Worm (Caenorhabditis elegans) whole organism, midembryonic: ENCODE measurements around the gene F22E5.8.
"Not testable (repeated sequence)": the region's sequence is repeated elsewhere in the genome, so short reads cannot be mapped to it uniquely, and the experiment has no call there.

Experiments used
- T22C8.4 ChIP-seq: fragments of 200-800 bp; sonication (Bioruptor generic); IDR thresholded peaks from 2 replicates; pipeline ENCODE4 v1.3.6; 2022; ENCODE audit warnings: missing genetic modification characterization, missing compliant biosample characterization
- cog-1 ChIP-seq: sonication (generic microtip); optimal IDR thresholded peaks from 2 replicates; lab custom pipeline; 2016; ENCODE audit warnings: missing genetic modification characterization, missing compliant biosample characterization
- flt-1 ChIP-seq: fragments of 200-800 bp; sonication (Bioruptor generic); IDR thresholded peaks from 2 replicates; pipeline ENCODE4 v1.3.6; 2022; ENCODE audit warnings: missing genetic modification characterization, missing compliant biosample characterization
- klf-2 ChIP-seq: fragments of 200-800 bp; sonication (Bioruptor generic); conservative IDR thresholded peaks from 2 replicates; pipeline ENCODE4 v1.3.6; 2022; ENCODE audit warnings: missing genetic modification reagents, missing genetic modification characterization, missing compliant biosample characterization
- med-1 ChIP-seq: sonication (generic microtip); optimal IDR thresholded peaks from 2 replicates; lab custom pipeline; 2017; ENCODE audit warnings: missing genetic modification characterization, mild to moderate bottlenecking, missing compliant biosample characterization, antibody characterized with exemption, missing genetic modification reagents; ENCODE audit not compliant: insufficient read depth
- ref-1 ChIP-seq: fragments of 200-800 bp; sonication (Bioruptor generic); conservative IDR thresholded peaks from 2 replicates; pipeline ENCODE4 v1.3.6; 2022; ENCODE audit warnings: missing genetic modification reagents, missing genetic modification characterization, missing compliant biosample characterization
- tab-1 ChIP-seq: fragments of 200-800 bp; sonication (Bioruptor generic); IDR thresholded peaks from 2 replicates; pipeline ENCODE4 v1.3.6; 2022; ENCODE audit warnings: missing genetic modification characterization, missing compliant biosample characterization
- ztf-23 ChIP-seq: fragments of 200-800 bp; sonication (Bioruptor generic); IDR thresholded peaks from 2 replicates; pipeline ENCODE4 v1.3.6; 2022; ENCODE audit warnings: missing genetic modification reagents, missing genetic modification characterization, missing compliant biosample characterization
- ztf-29 ChIP-seq: fragments of 200-800 bp; sonication (Bioruptor generic); IDR thresholded peaks from 2 replicates; pipeline ENCODE4 v1.3.6; 2022; ENCODE audit warnings: missing genetic modification reagents, missing genetic modification characterization, missing compliant biosample characterization

Gene F22E5.8

DNA sequence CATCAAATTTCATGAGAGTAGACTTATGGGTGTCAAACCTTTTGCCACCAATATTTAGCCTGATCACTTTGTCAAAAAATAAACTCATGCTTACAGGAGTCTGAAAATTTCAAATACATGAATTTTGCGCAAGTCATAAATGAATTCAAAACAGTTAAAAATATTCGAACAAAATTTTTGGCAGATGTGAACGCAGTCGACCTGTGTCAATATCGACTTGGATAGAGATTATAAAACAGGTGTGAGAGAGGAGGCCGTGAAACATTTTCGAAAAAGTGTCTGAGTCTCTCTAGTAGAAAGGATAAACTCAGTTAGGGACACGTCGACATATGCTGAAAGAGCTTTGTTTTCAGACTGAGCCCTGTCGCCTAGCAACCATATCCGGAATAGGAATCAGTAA is 6.9 kb downstream of the F22E5.8 start, which contains the start of gene F22E5.12:
Gene F22E5.12 (minus strand): TSS at position 101 of the 400 bp plus-strand sequence.
- TF ChIP-seq ref-1, flt-1, ztf-23 (GFP tag; lab: Robert Waterston, UW): not testable (repeated sequence)

DNA sequence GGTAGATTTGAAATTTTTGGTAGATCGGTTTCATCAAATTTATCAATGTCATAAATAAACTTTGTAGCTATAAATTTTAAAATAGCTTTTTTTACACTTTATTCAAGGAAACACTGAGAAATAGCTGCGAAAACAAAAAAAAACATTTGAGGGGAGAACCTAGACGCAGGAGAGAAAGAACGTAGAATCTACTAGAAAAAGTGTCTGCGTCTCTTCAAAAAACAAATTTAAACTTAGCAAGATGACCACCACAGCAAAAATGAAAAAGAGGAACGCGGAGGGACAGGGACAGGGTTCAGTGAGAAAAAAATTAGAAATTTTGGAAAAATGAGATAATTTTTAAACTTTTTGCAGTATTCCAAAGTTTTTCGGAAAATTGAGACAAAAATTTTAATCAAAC is 9.2 kb downstream of the F22E5.8 start:
- TF ChIP-seq ref-1 (GFP tag; lab: Robert Waterston, UW) (no peak), flt-1 (GFP tag; lab: Robert Waterston, UW) (no peak), ztf-29 (no peak), ztf-23 (GFP tag; lab: Robert Waterston, UW) (no peak), T22C8.4 (GFP tag; lab: Robert Waterston, UW) (no peak), med-1 (GFP tag; lab: Kevin White, UChicago) (no peak), klf-2 (GFP tag; lab: Robert Waterston, UW) (no peak), tab-1 (no peak), cog-1 (no peak)

DNA sequence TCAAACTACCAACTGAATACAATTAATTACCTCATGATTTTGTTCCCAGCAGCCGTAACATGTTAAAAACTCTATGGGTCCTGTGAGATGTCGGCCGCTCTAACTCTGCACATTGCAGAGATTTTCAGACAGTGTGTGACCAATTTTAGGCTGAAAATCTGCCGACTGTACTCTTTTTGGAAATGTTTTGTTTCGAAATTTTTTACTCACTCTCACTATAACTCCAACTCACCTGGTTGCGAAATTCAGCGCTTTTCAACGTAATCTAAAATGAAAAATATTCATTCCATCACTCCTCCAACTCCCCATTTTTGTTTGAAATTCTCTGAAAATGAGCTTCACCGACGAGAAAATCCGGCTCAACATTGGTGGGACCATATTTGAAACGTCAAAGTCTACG is 9.7 kb downstream of the F22E5.8 start, which contains the start of the genes F22E5.13 and F22E5.6:
Gene F22E5.13 (minus strand): TSS at position 101 of the 400 bp plus-strand sequence.
Gene F22E5.6 (plus strand): TSS at position 297 of the 400 bp plus-strand sequence.
- TF ChIP-seq med-1 (GFP tag; lab: Kevin White, UChicago): no peak
- no peak for TF ChIP-seq flt-1 (GFP tag; lab: Robert Waterston, UW)
- TF ChIP-seq tab-1: no peak
- no peak for TF ChIP-seq ref-1 (GFP tag; lab: Robert Waterston, UW)
- TF ChIP-seq cog-1: no peak
- no peak for TF ChIP-seq ztf-29
- no peak for TF ChIP-seq T22C8.4 (GFP tag; lab: Robert Waterston, UW)
- TF ChIP-seq klf-2 (GFP tag; lab: Robert Waterston, UW): no peak
- no peak for TF ChIP-seq ztf-23 (GFP tag; lab: Robert Waterston, UW)

DNA sequence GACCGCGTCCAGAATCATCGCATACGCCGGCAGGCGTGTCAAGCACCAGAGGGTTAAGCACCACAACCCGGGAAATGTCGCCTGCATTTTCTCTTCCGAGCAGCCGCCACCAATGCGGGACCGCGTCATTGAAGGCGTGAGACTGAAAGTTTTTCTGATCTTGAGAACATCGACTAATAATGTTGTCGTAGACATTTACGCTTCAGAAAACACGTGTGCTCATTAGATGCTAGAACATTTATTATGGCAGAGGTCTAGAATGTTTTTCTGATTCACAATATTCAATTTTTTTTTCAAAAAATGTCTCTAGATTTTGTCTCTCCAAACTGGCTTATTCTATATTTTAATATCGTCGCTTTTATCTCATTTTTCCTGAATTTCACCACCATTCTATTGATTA is 16.8 kb downstream of the F22E5.8 start, which contains the start of gene sri-47:
Gene sri-47 (plus strand): TSS at position 301 of the 400 bp plus-strand sequence.
- TF ChIP-seq ztf-29 (no peak), flt-1 (GFP tag; lab: Robert Waterston, UW) (no peak), klf-2 (GFP tag; lab: Robert Waterston, UW) (no peak), T22C8.4 (GFP tag; lab: Robert Waterston, UW) (no peak), cog-1 (no peak), ref-1 (GFP tag; lab: Robert Waterston, UW) (no peak), tab-1 (no peak)

DNA sequence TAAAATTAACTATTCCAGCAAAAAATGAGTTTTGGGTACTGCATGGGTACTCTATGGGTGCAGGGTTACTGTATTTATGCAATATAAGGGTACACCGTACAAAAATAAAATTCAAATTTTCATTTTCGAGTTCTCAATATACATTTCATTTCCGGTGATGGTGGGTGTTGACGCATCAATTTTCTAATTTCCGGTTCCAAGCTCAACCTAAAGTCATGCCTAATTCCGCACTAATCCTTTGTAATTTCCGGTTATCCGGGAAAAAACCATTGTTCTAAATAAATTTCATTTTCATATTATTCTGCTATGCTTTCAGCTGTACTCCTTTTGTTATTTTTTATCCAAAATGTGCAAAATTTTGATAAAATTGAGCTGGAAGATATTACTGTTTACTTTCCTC is 19.5 kb downstream of the F22E5.8 start, which contains the start of gene gcy-21:
Gene gcy-21 (plus strand): TSS at position 301 of the 400 bp plus-strand sequence.
- no peak for TF ChIP-seq med-1 (GFP tag; lab: Kevin White, UChicago)

DNA sequence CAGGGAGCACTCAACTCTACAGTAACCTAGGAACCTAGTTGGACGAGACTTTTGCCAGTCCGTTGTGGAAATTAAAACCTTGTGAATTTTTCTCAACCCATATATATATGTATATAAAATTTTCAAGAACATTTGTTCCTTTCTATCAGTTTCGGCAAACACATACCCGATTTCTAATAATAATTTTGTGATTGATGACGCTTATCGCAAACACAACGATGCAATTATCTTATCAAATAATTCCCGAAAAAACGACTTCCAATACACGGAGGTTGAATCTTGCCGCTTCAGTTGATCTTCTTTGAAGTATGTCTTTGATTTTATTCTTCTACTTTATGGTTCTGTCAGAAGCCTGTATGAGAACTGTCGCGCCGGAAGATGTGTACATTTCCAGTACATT is 25.2 kb downstream of the F22E5.8 start, which contains the start of gene F22E5.2:
Gene F22E5.2 (plus strand): TSS at position 301 of the 400 bp plus-strand sequence.
- TF ChIP-seq cog-1; T22C8.4 (GFP tag; lab: Robert Waterston, UW); ztf-23 (GFP tag; lab: Robert Waterston, UW): not testable (repeated sequence)

DNA sequence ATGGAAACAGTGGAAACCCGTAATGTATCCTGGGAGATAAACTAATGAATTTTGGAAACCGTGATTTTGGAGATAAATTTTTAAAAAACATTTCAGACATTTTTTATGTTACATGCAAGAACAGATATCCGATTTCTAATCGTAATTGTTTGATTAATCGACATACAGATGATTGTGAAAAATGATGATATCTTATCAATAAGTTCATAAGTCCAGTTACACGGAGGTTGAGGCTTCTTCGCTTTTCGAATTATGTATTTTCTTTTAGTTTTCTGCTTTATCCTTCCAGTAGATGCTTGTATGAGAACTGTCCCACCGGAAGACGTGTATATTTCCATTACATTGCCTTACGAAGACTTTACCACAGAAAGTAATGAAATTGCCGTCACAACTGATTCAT is 25.8 kb downstream of the F22E5.8 start, which contains the start of gene F22E5.22:
Gene F22E5.22 (plus strand): TSS at position 301 of the 400 bp plus-strand sequence.
- TF ChIP-seq T22C8.4 (GFP tag; lab: Robert Waterston, UW): no peak
- no peak for TF ChIP-seq klf-2 (GFP tag; lab: Robert Waterston, UW)
- no peak for TF ChIP-seq ztf-29
- no peak for TF ChIP-seq flt-1 (GFP tag; lab: Robert Waterston, UW)
- no peak for TF ChIP-seq med-1 (GFP tag; lab: Kevin White, UChicago)
- TF ChIP-seq cog-1: no peak
- TF ChIP-seq ref-1 (GFP tag; lab: Robert Waterston, UW): no peak
- no peak for TF ChIP-seq tab-1
- no peak for TF ChIP-seq ztf-23 (GFP tag; lab: Robert Waterston, UW)

DNA sequence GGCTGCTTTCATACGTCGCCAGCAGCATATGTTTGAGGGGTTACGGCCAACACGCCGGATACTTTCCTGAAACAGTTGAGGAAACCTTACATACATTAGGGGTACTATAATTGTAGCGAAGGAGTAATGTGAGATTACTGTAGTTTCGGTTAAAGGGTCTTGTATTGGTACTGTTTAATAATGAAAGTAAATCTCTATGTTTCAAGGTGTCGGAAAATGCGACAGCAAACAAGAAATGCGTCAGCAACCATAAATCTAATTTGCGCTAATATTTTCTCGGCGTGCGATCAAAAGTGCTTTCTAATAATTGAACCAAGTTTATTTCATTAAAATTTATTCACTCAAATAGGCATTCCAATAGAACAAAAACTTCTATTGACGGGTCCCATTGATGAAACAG is 32.5 kb downstream of the F22E5.8 start, which contains the start of gene sri-57:
Gene sri-57 (minus strand): TSS at position 101 of the 400 bp plus-strand sequence.
- TF ChIP-seq T22C8.4, ref-1, ztf-23 (GFP tag; lab: Robert Waterston, UW): not testable (repeated sequence)

DNA sequence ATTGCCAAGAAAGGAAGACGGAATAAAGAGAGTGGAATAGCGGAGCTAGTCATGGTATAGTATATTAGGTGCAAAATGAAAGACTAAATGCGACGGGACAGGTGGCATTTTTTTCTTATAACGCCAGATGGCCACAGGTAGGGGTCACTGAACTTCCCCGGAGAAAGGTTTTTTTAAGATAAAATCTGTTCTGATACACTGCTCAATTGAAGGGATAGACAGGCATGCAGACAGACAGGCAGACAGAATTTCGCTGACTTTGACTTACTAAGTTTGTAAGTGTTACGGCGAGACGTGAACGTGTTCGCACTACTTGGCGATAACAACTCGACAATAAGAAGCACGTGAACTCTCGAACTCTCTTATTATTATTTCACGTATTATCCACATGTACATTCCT is 33.7 kb downstream of the F22E5.8 start, which contains the start of the genes F22E5.20 and F22E5.1:
Gene F22E5.20 (minus strand): TSS at position 101 of the 400 bp plus-strand sequence.
Gene F22E5.1 (plus strand): TSS at position 242 of the 400 bp plus-strand sequence.
- not testable (repeated sequence) for TF ChIP-seq ztf-29; med-1 (GFP tag; lab: Kevin White, UChicago); flt-1 (GFP tag; lab: Robert Waterston, UW)

DNA sequence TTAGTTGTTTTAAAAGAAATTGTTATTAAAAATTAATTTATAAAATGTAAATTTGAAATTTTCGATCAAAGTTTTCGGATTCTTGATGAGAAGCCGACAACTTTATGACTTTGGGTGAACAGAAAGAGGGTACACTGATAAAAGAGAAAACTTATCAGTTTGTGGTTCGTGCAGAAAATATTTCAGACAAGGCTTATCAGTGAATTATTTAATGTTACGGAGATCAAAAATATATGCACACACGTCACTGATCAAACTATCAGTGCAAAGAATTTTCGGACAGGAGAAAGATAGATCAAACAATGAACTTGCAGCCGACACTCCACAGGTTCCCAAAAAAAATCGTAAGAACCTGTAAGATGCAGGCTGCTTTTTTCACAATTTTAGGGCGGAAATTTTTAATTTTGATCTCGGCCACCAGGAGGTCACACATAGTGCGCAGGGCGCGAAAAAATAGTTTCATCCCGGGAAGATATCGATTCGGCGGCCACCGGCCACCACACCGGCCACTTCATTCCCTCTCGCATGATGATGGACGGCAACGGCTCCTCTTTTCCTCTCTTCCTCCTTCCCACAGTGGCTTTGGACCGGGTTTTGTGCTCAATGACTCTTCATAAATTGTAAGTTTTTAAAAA is 37.8 kb downstream of the F22E5.8 start, which contains the start of gene F22E5.17:
Gene F22E5.17 (plus strand): TSS at position 508 of the 635 bp plus-strand sequence.
- TF ChIP-seq med-1 (GFP tag; lab: Kevin White, UChicago): no peak
- no peak for TF ChIP-seq cog-1
- TF ChIP-seq T22C8.4 (GFP tag; lab: Robert Waterston, UW): no peak
- TF ChIP-seq ztf-23 (GFP tag; lab: Robert Waterston, UW): no peak
- TF ChIP-seq flt-1 (GFP tag; lab: Robert Waterston, UW): no peak
- no peak for TF ChIP-seq klf-2 (GFP tag; lab: Robert Waterston, UW)
- no peak for TF ChIP-seq tab-1
- TF ChIP-seq ztf-29: no peak
- no peak for TF ChIP-seq ref-1 (GFP tag; lab: Robert Waterston, UW)
